Fruit fly (Drosophila melanogaster) whole organism, embryonic: Measurements from ENCODE around the gene Syt12.
A peak's percentile ranks its signal among the peaks of the same experiment; 100 is the strongest.

ENCODE experiments used
- CG10565 ChIP-seq: fragments of 200-800 bp; sonication (Bioruptor generic); optimal IDR thresholded peaks from 3 replicates; lab custom pipeline; 2016; ENCODE audit warnings: missing biosample characterization, mild to moderate bottlenecking, missing genetic modification characterization
- CG12071 ChIP-seq: fragments of 200-800 bp; sonication (Bioruptor generic); optimal IDR thresholded peaks from 3 replicates; lab custom pipeline; 2018; ENCODE audit warnings: missing biosample characterization, mild to moderate bottlenecking, missing genetic modification characterization
- CG13123 ChIP-seq: fragments of 200-800 bp; sonication (Bioruptor generic); optimal IDR thresholded peaks from 2 replicates; lab custom pipeline; 2016; ENCODE audit warnings: missing biosample characterization, missing genetic modification characterization
- CG13296 ChIP-seq: fragments of 200-800 bp; sonication (Bioruptor generic); optimal IDR thresholded peaks from 3 replicates; lab custom pipeline; 2018; ENCODE audit warnings: missing biosample characterization, mild to moderate bottlenecking, missing genetic modification characterization
- CG17568 ChIP-seq: fragments of 200-800 bp; sonication (Bioruptor generic); optimal IDR thresholded peaks from 2 replicates; lab custom pipeline; 2018; ENCODE audit warnings: missing biosample characterization, mild to moderate bottlenecking, missing genetic modification characterization, moderate library complexity
- CG2678 ChIP-seq: fragments of 200-800 bp; sonication (Bioruptor generic); optimal IDR thresholded peaks from 3 replicates; lab custom pipeline; 2019; ENCODE audit warnings: missing biosample characterization, mild to moderate bottlenecking, missing genetic modification characterization, moderate library complexity
- CG31388 ChIP-seq: fragments of 200-800 bp; sonication (Bioruptor generic); optimal IDR thresholded peaks from 2 replicates; lab custom pipeline; 2016; ENCODE audit warnings: missing biosample characterization, missing genetic modification characterization
- CG33557 ChIP-seq: fragments of 200-800 bp; sonication (Bioruptor generic); optimal IDR thresholded peaks from 2 replicates; lab custom pipeline; 2019; ENCODE audit warnings: missing biosample characterization, mild to moderate bottlenecking, missing genetic modification characterization, moderate library complexity
- CG4854 ChIP-seq: fragments of 200-800 bp; sonication (Bioruptor generic); optimal IDR thresholded peaks from 2 replicates; lab custom pipeline; 2016; ENCODE audit warnings: missing biosample characterization, missing genetic modification characterization, inconsistent platforms
- CG6654 ChIP-seq: fragments of 200-800 bp; sonication (Bioruptor generic); optimal IDR thresholded peaks from 2 replicates; lab custom pipeline; 2017; ENCODE audit warnings: missing biosample characterization, mild to moderate bottlenecking, missing genetic modification characterization
- CG8359 ChIP-seq: fragments of 200-800 bp; sonication (Bioruptor generic); optimal IDR thresholded peaks from 2 replicates; lab custom pipeline; 2017; ENCODE audit warnings: missing biosample characterization, mild to moderate bottlenecking, missing genetic modification characterization, borderline replicate concordance
- CG9797 ChIP-seq: fragments of 200-800 bp; sonication (Bioruptor generic); optimal IDR thresholded peaks from 3 replicates; lab custom pipeline; 2018; ENCODE audit warnings: missing biosample characterization, mild to moderate bottlenecking, missing genetic modification characterization
- CHES-1-like ChIP-seq: fragments of 200-800 bp; sonication (Bioruptor generic); optimal IDR thresholded peaks from 2 replicates; lab custom pipeline; 2016; ENCODE audit warnings: missing biosample characterization, missing genetic modification characterization
- CkIIα-i1 ChIP-seq: fragments of 200-800 bp; sonication (Bioruptor generic); IDR thresholded peaks from 2 replicates; pipeline ENCODE4 v1.3.6; 2022; ENCODE audit warnings: missing biosample characterization, missing genetic modification characterization
- Dp ChIP-seq: fragments of 200-800 bp; sonication (Bioruptor generic); optimal IDR thresholded peaks from 2 replicates; lab custom pipeline; 2018; ENCODE audit warnings: missing biosample characterization, mild to moderate bottlenecking, missing genetic modification characterization, moderate library complexity
- ERR ChIP-seq: fragments of 200-800 bp; sonication (Bioruptor generic); optimal IDR thresholded peaks from 2 replicates; lab custom pipeline; 2016; ENCODE audit warnings: missing biosample characterization, missing genetic modification characterization
- GATAe ChIP-seq: fragments of 200-800 bp; sonication (Bioruptor generic); conservative IDR thresholded peaks from 2 replicates; pipeline ENCODE4 v1.3.6; 2022; ENCODE audit warnings: missing biosample characterization, missing genetic modification characterization
- Gsc ChIP-seq: fragments of 200-800 bp; sonication (Bioruptor generic); IDR thresholded peaks from 2 replicates; pipeline ENCODE4 v1.3.6; 2022; ENCODE audit warnings: missing biosample characterization, missing genetic modification characterization
- Hand ChIP-seq: fragments of 200-800 bp; sonication (Bioruptor generic); optimal IDR thresholded peaks from 2 replicates; lab custom pipeline; 2017; ENCODE audit warnings: mild to moderate bottlenecking, missing biosample characterization, missing genetic modification reagents, missing genetic modification characterization
- Hey ChIP-seq: fragments of 200-800 bp; sonication (Bioruptor generic); optimal IDR thresholded peaks from 3 replicates; lab custom pipeline; 2018; ENCODE audit warnings: missing biosample characterization, mild to moderate bottlenecking, missing genetic modification characterization
- Hr78 ChIP-seq, 2 experiments: fragments of 200-800 bp in 1 of 2; fragments of >200 bp in 1 of 2; sonication (Bioruptor generic) in 1 of 2; optimal IDR thresholded peaks; 2 replicates each; lab custom pipeline; 2017 to 2019; ENCODE audit warnings: missing biosample characterization in 2 of 2, missing genetic modification characterization in 2 of 2, mild to moderate bottlenecking in 1 of 2, moderate library complexity in 1 of 2
- Jarid2 ChIP-seq: fragments of 200-800 bp; sonication (Bioruptor generic); optimal IDR thresholded peaks from 3 replicates; lab custom pipeline; 2017; ENCODE audit warnings: mild to moderate bottlenecking, missing biosample characterization, missing genetic modification reagents, missing genetic modification characterization
- Lim3 ChIP-seq: fragments of 200-800 bp; sonication (Bioruptor generic); IDR thresholded peaks from 2 replicates; pipeline ENCODE4 v1.3.6; 2022; ENCODE audit warnings: missing biosample characterization, missing genetic modification characterization
- NK7.1 ChIP-seq: fragments of 200-800 bp; sonication (Bioruptor generic); optimal IDR thresholded peaks from 3 replicates; lab custom pipeline; 2016; ENCODE audit warnings: missing biosample characterization, missing genetic modification characterization
- Oli ChIP-seq: fragments of 200-800 bp; sonication (Bioruptor generic); optimal IDR thresholded peaks from 2 replicates; lab custom pipeline; 2018; ENCODE audit warnings: missing biosample characterization, mild to moderate bottlenecking, missing genetic modification characterization, moderate library complexity
- Optix ChIP-seq: fragments of 200-800 bp; sonication (Bioruptor generic); IDR thresholded peaks from 3 replicates; pipeline ENCODE4 v1.3.6; 2022; ENCODE audit warnings: missing biosample characterization, missing genetic modification characterization
- Sry-δ ChIP-seq: fragments of 200-800 bp; sonication (Bioruptor generic); optimal IDR thresholded peaks from 2 replicates; lab custom pipeline; 2016; ENCODE audit warnings: missing biosample characterization, missing genetic modification characterization
- Tbp ChIP-seq: fragments of >200 bp; optimal IDR thresholded peaks from 2 replicates; lab custom pipeline; 2018; ENCODE audit warnings: missing biosample characterization, missing genetic modification characterization
- Usf ChIP-seq: fragments of 200-800 bp; sonication (Bioruptor generic); optimal IDR thresholded peaks from 2 replicates; lab custom pipeline; 2017; ENCODE audit warnings: missing genotype, missing biosample characterization, missing genetic modification characterization
- dimm ChIP-seq: fragments of 200-800 bp; sonication (Bioruptor generic); IDR thresholded peaks from 2 replicates; pipeline ENCODE4 v1.3.6; 2022; ENCODE audit warnings: missing biosample characterization, missing genetic modification characterization
- dysf ChIP-seq: fragments of 200-800 bp; sonication (Bioruptor generic); IDR thresholded peaks from 3 replicates; pipeline ENCODE4 v1.3.6; 2022; ENCODE audit warnings: missing biosample characterization, missing genetic modification characterization
- ems ChIP-seq: fragments of 200-800 bp; sonication (Bioruptor generic); optimal IDR thresholded peaks from 3 replicates; lab custom pipeline; 2016; ENCODE audit warnings: missing biosample characterization, missing genetic modification characterization
- ewg ChIP-seq: fragments of 200-800 bp; sonication (Bioruptor generic); optimal IDR thresholded peaks from 3 replicates; lab custom pipeline; 2017; ENCODE audit warnings: mild to moderate bottlenecking, missing biosample characterization, missing genetic modification reagents, missing genetic modification characterization
- fd102C ChIP-seq: fragments of 200-800 bp; sonication (Bioruptor generic); optimal IDR thresholded peaks from 2 replicates; lab custom pipeline; 2018; ENCODE audit warnings: missing biosample characterization, mild to moderate bottlenecking, missing genetic modification characterization, moderate library complexity
- fd96Cb ChIP-seq: fragments of 200-800 bp; sonication (Bioruptor generic); optimal IDR thresholded peaks from 2 replicates; lab custom pipeline; 2018; ENCODE audit warnings: missing biosample characterization, mild to moderate bottlenecking, missing genetic modification characterization, moderate library complexity
- grau ChIP-seq: fragments of 200-800 bp; optimal IDR thresholded peaks from 3 replicates; lab custom pipeline; 2019; ENCODE audit warnings: missing biosample characterization, mild to moderate bottlenecking, missing genetic modification characterization, moderate library complexity
- hkb ChIP-seq, 2 experiments: fragments of 200-800 bp in 1 of 2; fragments of >200 bp in 1 of 2; sonication (Bioruptor generic) in 1 of 2; IDR thresholded peaks in 1 of 2; optimal IDR thresholded peaks in 1 of 2; 2 replicates each; pipeline versions ENCODE4 v1.3.6 to Lab custom; 2017 to 2022; ENCODE audit warnings: missing biosample characterization in 1 of 2, missing genetic modification characterization in 1 of 2
- hth ChIP-seq: fragments of >200 bp; optimal IDR thresholded peaks from 2 replicates; lab custom pipeline; 2017; ENCODE audit warnings: inconsistent platforms
- kah ChIP-seq: fragments of 200-800 bp; sonication (Bioruptor generic); optimal IDR thresholded peaks from 2 replicates; lab custom pipeline; 2018; ENCODE audit warnings: missing biosample characterization, mild to moderate bottlenecking, missing genetic modification characterization
- mld ChIP-seq: fragments of 200-800 bp; sonication (Bioruptor generic); IDR thresholded peaks from 3 replicates; pipeline ENCODE4 v1.3.6; 2022; ENCODE audit warnings: missing biosample characterization, missing genetic modification characterization; ENCODE audit not compliant: partially characterized antibody
- odd ChIP-seq: fragments of 200-800 bp; sonication (Bioruptor generic); optimal IDR thresholded peaks from 2 replicates; lab custom pipeline; 2017; ENCODE audit warnings: missing biosample characterization, mild to moderate bottlenecking, missing genetic modification characterization
- pita ChIP-seq: fragments of 200-800 bp; sonication (Bioruptor generic); optimal IDR thresholded peaks from 2 replicates; lab custom pipeline; 2017; ENCODE audit warnings: missing biosample characterization, mild to moderate bottlenecking, missing genetic modification characterization
- prd ChIP-seq, 3 experiments: fragments of >200 bp in 2 of 3; fragments of 200-800 bp in 1 of 3; sonication (Bioruptor generic) in 1 of 3; optimal IDR thresholded peaks in 2 of 3; IDR thresholded peaks in 1 of 3; 2 replicates in 2 of 3; 3 replicates in 1 of 3; pipeline versions ENCODE4 v1.3.6 to Lab custom; 2017 to 2022; ENCODE audit warnings: missing biosample characterization in 1 of 3, missing genetic modification characterization in 1 of 3
- rib ChIP-seq: fragments of 200-800 bp; sonication (Bioruptor generic); IDR thresholded peaks from 2 replicates; pipeline ENCODE4 v1.3.6; 2022; ENCODE audit warnings: missing biosample characterization, missing genetic modification characterization
- sens ChIP-seq: fragments of 200-800 bp; sonication (Bioruptor generic); peaks from one replicate; lab custom pipeline; 2016; ENCODE audit warnings: missing biosample characterization, missing genetic modification characterization
- tll ChIP-seq, 2 experiments: fragments of 200-800 bp in 1 of 2; fragments of >200 bp in 1 of 2; sonication (Bioruptor generic) in 1 of 2; optimal IDR thresholded peaks; 2 replicates each; lab custom pipeline; 2017 to 2019; ENCODE audit warnings: missing biosample characterization in 2 of 2, missing genetic modification characterization in 2 of 2, mild to moderate bottlenecking in 1 of 2, moderate library complexity in 1 of 2
- tup ChIP-seq: fragments of 200-800 bp; sonication (Bioruptor generic); optimal IDR thresholded peaks from 2 replicates; lab custom pipeline; 2016; ENCODE audit warnings: missing biosample characterization, mild to moderate bottlenecking, missing genetic modification characterization, moderate library complexity
- unc-4 ChIP-seq: fragments of 200-800 bp; sonication (Bioruptor generic); IDR thresholded peaks from 2 replicates; pipeline ENCODE4 v1.3.6; 2022; ENCODE audit warnings: missing biosample characterization, missing genetic modification characterization; ENCODE audit not compliant: partially characterized antibody
- vvl ChIP-seq: fragments of 200-800 bp; sonication (Bioruptor generic); IDR thresholded peaks from 2 replicates; pipeline ENCODE4 v1.3.6; 2022; ENCODE audit warnings: missing biosample characterization, missing genetic modification characterization

Gene Syt12

dm6 chrX:13387373-13387850 lies 28.4 kb downstream of the Syt12 start, which contains the start of the genes Ype and CG1662 (continued):
- TF ChIP-seq Hr78 (GFP tag; optimal IDR thresholded peaks at IDR 0.05; lab: Kevin White, UChicago) (no peak), CG9797 (GFP tag; lab: Kevin White, UChicago) (no peak), CG17568 (GFP tag; lab: Kevin White, UChicago) (no peak), odd (peak; percentile 34), dimm (GFP tag; lab: Robert Waterston, UW) (no peak), CG31388 (GFP tag; lab: Kevin White, UChicago) (peak; percentile 7), Dp (peak; percentile 34), CG13296 (GFP tag; lab: Kevin White, UChicago) (peak; percentile 67), CG6654 (peak; percentile 39), Lim3 (no peak), CG4854 (GFP tag; lab: Kevin White, UChicago) (peak; percentile 48), CG13123 (GFP tag; lab: Kevin White, UChicago) (peak; percentile 50), sens (GFP tag; lab: Kevin White, UChicago) (peak; percentile 86), Gsc (no peak), CHES-1-like (GFP tag; lab: Kevin White, UChicago) (peak; percentile 67), Hand (GFP tag; lab: Kevin White, UChicago) (no peak), ERR (GFP tag; lab: Kevin White, UChicago) (no peak), Jarid2 (GFP tag; lab: Kevin White, UChicago) (no peak), NK7.1 (GFP tag; lab: Kevin White, UChicago) (no peak), tll (GFP tag; optimal IDR thresholded peaks at IDR 0.05; lab: Kevin White, UChicago) (peak in 1 of 2 experiments; percentile 86), dysf (peak; percentile 72), CG33557 (peak; percentile 50), Hey (no peak), rib (peak; percentile 63; the same call in 1 of the 2 replicates), CG10565 (no peak), CG2678 (tag; lab: Kevin White, UChicago) (peak; percentile 83), CG8359 (GFP tag; lab: Kevin White, UChicago) (no peak), hkb (optimal IDR thresholded peaks at IDR 0.05; lab: Kevin White, UChicago) (no peak), hkb (GFP tag; IDR thresholded peaks at IDR 0.05; lab: Robert Waterston, UW) (peak; percentile 59), fd102C (GFP tag; lab: Kevin White, UChicago) (no peak), vvl (GFP tag; lab: Robert Waterston, UW) (peak; percentile 74), Oli (tag; lab: Kevin White, UChicago) (peak; percentile 61), CkIIα-i1 (GFP tag; lab: Robert Waterston, UW) (no peak), pita (no peak), prd (optimal IDR thresholded peaks at IDR 0.05; lab: Kevin White, UChicago) (no peak), prd (GFP tag; IDR thresholded peaks at IDR 0.05; lab: Robert Waterston, UW) (peak; percentile 72), Tbp (no peak), tup (GFP tag; lab: Kevin White, UChicago) (peak; percentile 55), GATAe (no peak), CG12071 (GFP tag; lab: Kevin White, UChicago) (no peak), ewg (peak; percentile 49), ems (GFP tag; lab: Kevin White, UChicago) (peak; percentile 60), hth (lab: Kevin White, UChicago) (no peak), fd96Cb (tag; lab: Kevin White, UChicago) (peak; percentile 56), grau (peak; percentile 77), Usf (GFP tag; lab: Kevin White, UChicago) (peak; percentile 68), mld (GFP tag; lab: Robert Waterston, UW) (no peak), Sry-δ (GFP tag; lab: Kevin White, UChicago) (peak; percentile 71), kah (no peak), unc-4 (GFP tag; lab: Robert Waterston, UW) (peak; percentile 77), Optix (GFP tag; lab: Robert Waterston, UW) (no peak)
